Worm (Caenorhabditis elegans) whole organism, L4/young adult: Measurements from ENCODE around the gene C36E8.6.

ENCODE experiments used
- W03F9.2 ChIP-seq: fragments of 150-350 bp; optimal IDR thresholded peaks from 2 replicates; lab custom pipeline; 2014; ENCODE audit warnings: missing biosample characterization, missing genetic modification characterization
- dao-5 ChIP-seq: sonication (generic microtip); optimal IDR thresholded peaks from 2 replicates; lab custom pipeline; 2016; ENCODE audit warnings: missing genotype, missing genetic modification characterization, moderate library complexity, missing compliant biosample characterization
- him-1 ChIP-seq: sonication (generic microtip); optimal IDR thresholded peaks from 2 replicates; lab custom pipeline; 2016; ENCODE audit warnings: missing genotype, missing genetic modification reagents, missing genetic modification characterization, missing compliant biosample characterization

Gene C36E8.6

DNA sequence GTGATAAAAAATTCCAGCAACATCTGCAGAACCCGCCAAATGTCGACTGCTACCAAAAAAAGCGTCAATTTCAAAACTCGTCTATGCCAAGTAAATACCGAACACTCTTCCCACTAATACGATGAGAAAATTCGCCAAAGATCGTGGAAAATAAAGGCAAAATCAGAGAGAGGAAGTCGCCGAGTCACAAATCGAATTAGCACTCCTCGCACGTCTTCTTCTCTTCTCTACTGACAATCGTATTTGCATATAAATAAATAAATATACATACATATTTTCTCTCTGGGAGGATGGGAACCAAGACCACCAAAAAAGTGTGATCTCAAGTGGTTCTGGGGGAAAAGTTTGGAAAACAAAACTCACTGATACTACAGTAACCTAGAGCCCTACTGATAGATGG lies 17.5 kb upstream of the C36E8.6 start:
- TF ChIP-seq dao-5 (tag; lab: Kevin White, UChicago) (no peak), him-1 (tag; lab: Kevin White, UChicago) (no peak), W03F9.2 (no peak)

DNA sequence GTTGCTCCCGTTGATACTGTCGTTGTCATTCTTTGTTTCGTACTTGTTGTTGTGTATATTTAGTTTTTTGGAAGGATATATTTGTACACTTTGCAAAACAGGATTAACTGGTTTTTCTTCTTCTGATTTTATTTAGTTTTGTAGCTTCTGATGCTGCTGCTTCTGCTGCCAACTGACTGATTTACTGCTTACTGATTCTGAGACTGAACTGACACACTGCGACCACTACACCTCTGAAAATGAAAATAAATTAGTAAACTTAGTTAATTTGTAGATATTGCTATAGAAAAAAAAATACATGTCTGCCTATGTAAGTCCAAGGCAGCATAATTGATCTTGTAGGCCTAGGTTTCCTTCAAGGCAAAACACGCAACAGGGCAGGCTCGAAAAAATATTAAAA lies 15.2 kb upstream of the C36E8.6 start, which contains the start of gene R10E9.4:
Gene R10E9.4 (minus strand): TSS at position 101 of the 400 bp plus-strand sequence.
- TF ChIP-seq him-1 (tag; lab: Kevin White, UChicago) (no peak), dao-5 (tag; lab: Kevin White, UChicago) (no peak), W03F9.2 (no peak)

DNA sequence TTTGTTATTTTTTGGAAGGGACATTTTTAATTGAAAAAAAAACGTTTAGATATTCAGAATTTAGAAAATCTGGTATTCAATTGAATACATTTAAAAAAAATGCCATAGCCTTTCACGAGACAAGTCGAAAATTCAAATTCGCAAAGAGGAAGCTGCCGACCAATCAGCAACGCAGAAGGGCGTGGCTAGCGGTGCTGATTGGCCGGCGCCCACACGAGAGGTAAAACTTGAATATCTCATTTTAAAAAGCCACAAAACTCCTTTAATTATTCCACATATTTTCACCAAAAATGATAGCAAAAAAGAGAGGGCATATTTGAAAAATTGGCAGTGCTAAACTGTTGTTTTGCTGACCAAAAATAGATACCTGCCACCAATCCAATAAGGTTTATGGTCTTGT lies 13.4 kb upstream of the C36E8.6 start:
- TF ChIP-seq him-1 (tag; lab: Kevin White, UChicago) (no peak), W03F9.2 (no peak), dao-5 (tag; lab: Kevin White, UChicago) (no peak)

DNA sequence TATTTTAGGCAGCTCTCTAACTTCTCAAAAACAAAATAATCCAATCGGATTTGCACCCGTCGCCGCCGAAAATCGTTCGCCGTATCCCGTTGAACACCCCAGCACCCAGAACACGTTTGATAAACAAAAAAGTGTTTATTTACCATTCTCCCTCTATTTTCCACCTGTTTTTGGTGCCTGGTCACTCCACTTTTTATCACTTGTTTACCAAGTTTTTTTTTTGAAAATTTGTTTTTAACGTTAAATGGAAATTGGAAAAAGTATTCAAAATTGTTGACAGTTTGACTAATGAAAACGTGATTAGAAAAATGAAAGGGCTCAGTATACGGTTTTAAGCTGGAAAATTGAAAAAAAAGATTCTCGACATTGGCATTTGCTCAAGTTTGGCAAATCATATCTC lies 12.9 kb upstream of the C36E8.6 start:
- TF ChIP-seq W03F9.2 (no peak), dao-5 (tag; lab: Kevin White, UChicago) (no peak)

DNA sequence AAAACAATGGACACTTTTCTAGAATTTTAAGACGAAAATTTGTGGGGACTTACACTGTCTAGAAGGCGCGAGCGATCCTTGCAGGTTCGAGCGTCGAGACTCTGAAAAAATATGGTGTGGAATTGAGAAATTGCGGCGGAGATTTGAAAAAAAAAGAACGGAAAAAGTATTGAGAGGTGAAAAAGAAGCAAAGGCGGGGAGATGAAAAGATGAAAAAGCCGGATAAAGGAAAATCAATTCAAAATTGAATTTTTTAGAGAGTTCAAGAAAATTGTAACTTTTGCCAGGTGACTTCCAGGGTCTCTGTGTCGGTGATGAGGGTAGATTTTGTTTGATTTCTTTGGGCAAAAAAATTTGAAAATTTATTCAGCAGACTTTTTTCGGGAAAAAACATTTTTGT lies 11.6 kb upstream of the C36E8.6 start, which contains the start of gene msi-1:
Gene msi-1 (minus strand): TSS at position 101 of the 400 bp plus-strand sequence.
- TF ChIP-seq W03F9.2 (no peak), dao-5 (tag; lab: Kevin White, UChicago) (no peak), him-1 (tag; lab: Kevin White, UChicago) (no peak)

DNA sequence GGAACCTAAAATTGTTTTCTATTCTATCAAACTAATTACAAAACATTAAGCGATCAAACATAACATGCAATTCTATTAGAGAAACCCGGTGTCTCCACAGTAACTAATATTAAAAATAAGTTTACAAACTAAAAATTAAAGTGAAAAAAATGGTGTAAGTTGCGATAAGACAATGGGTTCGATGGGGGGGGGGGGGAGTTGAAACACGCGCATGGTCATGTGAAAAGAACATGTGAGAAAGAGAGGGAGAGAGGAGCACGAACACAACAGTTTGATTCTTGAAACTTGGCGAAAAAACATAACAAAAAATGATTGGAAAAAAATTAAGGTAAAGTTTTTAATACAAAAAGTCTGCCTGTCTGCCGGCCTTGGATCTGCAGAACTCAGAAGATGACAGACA lies 10.9 kb upstream of the C36E8.6 start:
- TF ChIP-seq him-1 (tag; lab: Kevin White, UChicago): no peak
- TF ChIP-seq dao-5 (tag; lab: Kevin White, UChicago): no peak
- no peak for TF ChIP-seq W03F9.2

DNA sequence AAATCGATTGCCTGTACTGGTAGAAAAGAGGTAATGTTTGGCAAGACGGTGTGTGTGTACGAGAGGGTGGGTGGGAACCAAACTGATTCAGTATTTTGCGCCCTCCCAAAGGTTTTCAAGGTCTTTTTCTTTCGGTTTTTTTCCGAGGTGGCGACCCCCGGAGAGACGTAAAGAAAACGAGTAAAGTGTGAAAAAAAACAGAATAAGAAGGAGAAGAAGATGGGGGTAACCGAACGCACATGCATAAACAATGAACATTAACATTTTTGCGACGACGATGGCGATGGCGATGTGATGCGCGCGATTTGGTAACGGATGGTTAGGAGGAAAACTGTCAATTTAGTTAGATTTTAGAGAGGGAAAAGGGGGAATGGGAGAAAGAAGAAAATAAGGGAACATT lies 9.4 kb upstream of the C36E8.6 start:
- TF ChIP-seq W03F9.2 (no peak), dao-5 (tag; lab: Kevin White, UChicago) (no peak), him-1 (tag; lab: Kevin White, UChicago) (no peak)

DNA sequence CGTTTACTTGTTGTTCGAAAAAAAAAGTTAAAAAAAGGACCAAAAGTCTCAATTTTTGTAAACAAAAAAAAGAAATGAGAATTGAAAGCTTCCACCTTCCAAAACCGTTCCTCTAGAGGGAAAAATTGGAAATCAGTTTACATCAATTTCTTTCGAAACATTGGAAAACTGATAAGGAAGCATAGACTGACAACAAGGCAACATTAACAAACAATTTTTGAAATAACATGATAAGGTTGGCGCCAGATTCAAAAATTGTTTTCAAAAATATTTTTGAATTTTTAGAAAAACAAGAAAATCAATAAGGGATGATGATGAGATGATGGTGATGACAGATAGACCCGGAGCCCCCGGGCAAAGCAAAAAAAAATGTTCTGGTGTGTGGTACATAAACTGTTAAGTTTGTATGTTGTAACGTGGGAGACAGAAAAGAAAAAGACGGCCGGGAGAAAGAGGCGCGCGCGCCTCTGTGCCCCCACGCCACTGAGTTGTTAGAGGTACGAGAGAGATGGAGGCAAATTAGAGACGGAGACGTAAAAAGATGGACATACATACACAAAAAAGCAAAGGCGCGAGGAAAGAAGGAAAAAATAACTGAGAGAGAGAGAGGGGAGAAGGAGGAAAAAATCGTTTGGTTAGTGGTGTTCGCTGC lies 7.8 kb upstream of the C36E8.6 start:
- no peak for TF ChIP-seq him-1 (tag; lab: Kevin White, UChicago)
- TF ChIP-seq W03F9.2: peak; percentile 46
- no peak for TF ChIP-seq dao-5 (tag; lab: Kevin White, UChicago)

DNA sequence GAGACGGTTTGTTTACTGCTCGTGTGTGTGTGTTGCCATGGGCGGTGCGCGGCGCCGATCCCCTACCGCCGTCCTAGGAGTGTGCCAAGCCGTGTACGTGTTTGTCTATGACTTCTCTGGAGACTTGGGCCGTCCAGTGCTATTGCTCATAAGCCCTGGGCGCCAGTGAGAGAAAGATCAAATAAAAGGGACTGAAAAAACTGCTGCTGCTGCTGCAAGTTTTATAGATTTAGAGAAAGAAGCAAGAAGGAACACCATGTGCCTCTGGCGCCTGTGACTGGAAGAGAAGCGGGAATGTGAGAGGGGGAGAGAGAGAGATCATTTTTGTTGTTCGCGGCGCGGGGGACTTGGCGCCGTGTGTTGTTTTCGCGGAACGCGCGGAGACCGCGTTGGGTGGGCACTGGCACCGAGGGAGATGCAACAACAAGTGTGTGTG lies 3.8 kb upstream of the C36E8.6 start:
- TF ChIP-seq him-1 (tag; lab: Kevin White, UChicago): peak; percentile 69
- no peak for TF ChIP-seq W03F9.2
- TF ChIP-seq dao-5 (tag; lab: Kevin White, UChicago): no peak

DNA sequence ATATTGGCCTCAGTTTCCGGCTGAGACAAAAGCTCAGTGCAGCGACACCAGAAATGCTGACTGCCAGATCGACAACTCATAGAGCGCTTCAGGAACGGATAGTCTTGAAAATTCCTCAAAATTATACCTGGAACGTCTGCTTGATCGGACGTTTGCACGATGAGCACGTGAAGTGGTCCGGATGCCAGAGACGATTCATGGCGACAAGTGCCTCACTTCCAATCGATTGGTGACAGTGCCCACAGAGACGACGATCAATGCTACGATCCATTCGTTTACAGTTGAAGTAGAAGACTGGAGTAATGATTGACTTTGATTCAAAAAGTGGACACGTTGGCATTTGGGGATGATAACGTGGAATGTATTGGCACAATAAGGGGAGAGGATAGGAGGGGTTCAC lies 1.5 kb upstream of the C36E8.6 start, which contains the start of gene Y1A5A.1:
Gene Y1A5A.1 (minus strand): TSS at position 294 of the 400 bp plus-strand sequence.
- TF ChIP-seq dao-5 (tag; lab: Kevin White, UChicago): no peak
- TF ChIP-seq him-1 (tag; lab: Kevin White, UChicago): no peak
- TF ChIP-seq W03F9.2: no peak

DNA sequence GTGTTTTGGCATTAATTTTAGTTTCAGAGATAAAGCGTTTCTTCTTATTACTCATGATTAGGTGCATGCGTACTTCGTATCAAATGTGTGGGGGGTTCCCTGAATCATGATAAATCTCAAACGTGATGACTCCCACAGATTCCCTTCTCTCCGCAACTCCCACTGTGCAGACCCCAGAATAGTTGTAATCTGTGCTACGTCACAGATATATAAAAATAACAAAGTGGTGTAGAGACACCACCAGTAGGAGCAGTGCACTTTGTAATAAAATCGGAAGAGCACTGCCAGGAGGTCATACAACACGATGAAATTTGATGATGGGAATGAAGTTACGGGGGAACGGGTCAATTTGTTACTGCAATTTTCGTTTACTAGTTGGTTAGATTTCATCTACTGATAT lies 3.5 kb downstream of the C36E8.6 start:
- TF ChIP-seq him-1 (tag; lab: Kevin White, UChicago) (no peak), W03F9.2 (no peak)

DNA sequence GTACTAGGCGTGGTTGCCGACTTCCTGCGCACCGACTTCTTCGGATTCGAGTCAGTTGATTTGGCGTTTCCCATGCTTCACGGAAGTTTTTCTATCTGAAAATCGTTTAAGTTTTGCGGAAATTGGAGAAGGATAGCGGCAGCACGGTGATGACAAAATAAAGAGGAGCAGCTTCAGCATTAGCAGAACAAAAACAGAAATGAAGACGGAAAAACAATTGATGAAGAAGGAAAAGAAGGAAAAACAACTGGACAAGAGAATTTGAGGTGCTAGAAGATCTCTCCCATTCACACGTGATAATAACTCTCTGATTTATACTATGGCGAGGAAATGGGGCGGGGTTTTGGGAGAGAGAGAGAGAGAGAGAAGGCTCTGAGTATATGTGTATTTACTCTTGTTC lies 4.2 kb downstream of the C36E8.6 start, which contains the start of gene glb-11:
Gene glb-11 (minus strand): TSS at position 101 of the 400 bp plus-strand sequence.
- no peak for TF ChIP-seq dao-5 (tag; lab: Kevin White, UChicago)

DNA sequence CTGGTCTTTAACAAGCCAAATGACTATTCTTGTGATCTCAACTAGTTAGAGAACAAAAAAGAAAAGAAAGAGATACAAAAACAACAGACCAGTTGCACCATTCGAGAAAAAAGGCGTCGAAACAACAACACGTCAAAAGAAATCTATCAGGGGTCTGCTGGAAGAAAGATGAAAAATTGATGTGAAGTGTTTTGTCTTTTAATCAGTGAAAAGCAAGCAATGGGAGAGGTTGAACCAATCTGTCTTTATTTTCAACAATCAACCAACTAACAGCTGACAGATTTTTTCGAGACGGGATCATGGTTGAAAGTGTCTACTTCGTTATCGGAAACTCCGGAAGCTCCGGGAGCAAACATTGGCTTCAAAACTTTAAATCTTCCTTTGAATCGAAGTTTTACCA lies 6.6 kb downstream of the C36E8.6 start:
- TF ChIP-seq W03F9.2 (no peak), dao-5 (tag; lab: Kevin White, UChicago) (no peak), him-1 (tag; lab: Kevin White, UChicago) (no peak)

DNA sequence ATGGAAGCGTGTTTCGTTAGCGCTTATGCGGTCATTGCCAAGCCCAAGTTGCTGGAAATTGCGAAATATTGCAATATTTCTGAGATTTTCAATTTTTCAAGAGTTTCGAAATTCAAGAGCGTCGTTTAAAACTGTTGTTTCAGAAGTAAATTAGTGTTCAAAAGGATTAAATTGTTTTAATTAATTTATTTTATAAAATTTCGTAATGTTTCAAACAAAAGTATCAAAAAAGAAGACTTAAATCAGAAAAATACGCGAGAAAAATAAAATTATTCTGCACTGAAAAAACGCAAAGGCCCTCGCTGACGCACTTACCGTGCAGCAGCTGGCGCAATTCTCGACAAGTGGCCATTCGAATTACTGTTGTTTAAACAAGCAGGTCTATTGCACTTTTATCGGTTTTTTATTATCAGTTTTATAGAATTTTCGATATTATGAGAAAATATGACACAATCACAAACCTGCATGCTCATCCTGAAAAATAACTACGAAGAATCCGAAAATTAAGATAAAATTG lies 16.3 kb downstream of the C36E8.6 start, which contains the start of gene tif-1A:
Gene tif-1A (minus strand): TSS at position 51 of the 517 bp plus-strand sequence.
- TF ChIP-seq him-1 (tag; lab: Kevin White, UChicago): peak; percentile 32
- TF ChIP-seq dao-5 (tag; lab: Kevin White, UChicago): no peak
- TF ChIP-seq W03F9.2: peak; percentile 81
